Worm (Caenorhabditis elegans) whole organism, L4 larva: Measurements from ENCODE around the gene srsx-28.
"Not testable (repeated sequence)": the region's sequence is repeated elsewhere in the genome, so short reads cannot be mapped to it uniquely, and the experiment has no call there.

Experiments
- fkh-10 ChIP-seq: fragments of 150-350 bp; optimal IDR thresholded peaks from 2 replicates; lab custom pipeline; 2014; ENCODE audit warnings: missing biosample characterization, missing genetic modification reagents, missing genetic modification characterization
- lin-39 ChIP-seq: fragments of 150-350 bp; optimal IDR thresholded peaks from 2 replicates; lab custom pipeline; 2014; ENCODE audit warnings: missing biosample characterization, missing genetic modification reagents, missing genetic modification characterization
- madf-9 ChIP-seq: fragments of 200-800 bp; sonication (Bioruptor generic); conservative IDR thresholded peaks from 2 replicates; pipeline ENCODE4 v1.3.6; 2022; ENCODE audit warnings: missing genetic modification reagents, missing genetic modification characterization, missing compliant biosample characterization
- mep-1 ChIP-seq: fragments of 150-350 bp; sonication (generic microtip); optimal IDR thresholded peaks from 3 replicates; lab custom pipeline; 2014; ENCODE audit warnings: missing biosample characterization, missing genetic modification characterization
- nhr-237 ChIP-seq: sonication (generic microtip); optimal IDR thresholded peaks from 2 replicates; lab custom pipeline; 2017; ENCODE audit warnings: missing biosample characterization, missing genetic modification characterization
- pha-4 ChIP-seq, 2 experiments: fragments of 150-350 bp in 1 of 2; fragments of 200-800 bp in 1 of 2; sonication (Bioruptor generic) in 1 of 2; IDR thresholded peaks in 1 of 2; optimal IDR thresholded peaks in 1 of 2; 2 replicates each; pipeline versions ENCODE4 v1.3.6 to Lab custom; 2014 to 2022; ENCODE audit warnings: missing genetic modification characterization in 2 of 2, missing genetic modification reagents in 2 of 2, missing biosample characterization in 1 of 2, missing compliant biosample characterization in 1 of 2
- spr-3 ChIP-seq: fragments of 200-800 bp; sonication (Bioruptor generic); optimal IDR thresholded peaks from 2 replicates; lab custom pipeline; 2018; ENCODE audit warnings: mild to moderate bottlenecking, missing genetic modification characterization, missing compliant biosample characterization
- tra-1 ChIP-seq: fragments of 200-800 bp; sonication (Bioruptor generic); IDR thresholded peaks from 2 replicates; pipeline ENCODE4 v1.3.6; 2022; ENCODE audit warnings: missing genetic modification reagents, missing genetic modification characterization, missing compliant biosample characterization
- unc-39 ChIP-seq: sonication (generic microtip); optimal IDR thresholded peaks from 2 replicates; lab custom pipeline; 2017; ENCODE audit warnings: missing biosample characterization, missing genetic modification characterization

DNA sequence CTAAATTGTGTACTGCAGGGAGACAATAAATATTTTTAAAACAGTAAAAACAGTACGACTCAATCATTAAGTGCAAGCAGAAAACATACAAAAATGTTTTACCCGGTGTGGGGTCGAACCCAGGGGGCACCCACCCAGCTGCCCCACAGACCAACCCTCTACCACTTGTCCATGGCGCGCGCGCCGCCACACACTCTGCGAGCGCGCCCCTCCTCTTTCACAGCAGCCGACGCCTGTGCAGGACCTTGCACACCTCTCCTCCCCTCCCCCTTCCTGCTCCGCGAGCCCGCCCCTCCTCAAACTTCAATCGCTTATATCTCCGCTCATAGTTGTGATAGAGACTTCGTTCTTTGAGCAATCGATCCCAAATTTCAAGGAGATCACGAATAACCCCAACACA, 13.8 kb upstream of the srsx-28 start:
- not testable (repeated sequence) for TF ChIP-seq madf-9 (GFP tag; lab: Robert Waterston, UW); spr-3 (GFP tag; lab: Kevin White, UChicago); lin-39; nhr-237 (tag; lab: Kevin White, UChicago); tra-1 (GFP tag; lab: Robert Waterston, UW); fkh-10; pha-4 (GFP tag; IDR thresholded peaks at IDR 0.05; lab: Robert Waterston, UW); pha-4 (tag; optimal IDR thresholded peaks at IDR 0.05; lab: Kevin White, UChicago); mep-1 (tag; lab: Kevin White, UChicago); unc-39 (tag; lab: Kevin White, UChicago)
